Fruit fly (Drosophila melanogaster) whole organism, larva: ENCODE results near the gene CG15203.
"Not testable (repeated sequence)": the region's sequence is repeated elsewhere in the genome, so short reads cannot be mapped to it uniquely, and the experiment has no call there.

Experiments
- noc ChIP-seq: fragments of 200-800 bp; sonication (Bioruptor generic); optimal IDR thresholded peaks from 3 replicates; lab custom pipeline; 2019; ENCODE audit warnings: missing biosample characterization, mild to moderate bottlenecking, missing genetic modification characterization, moderate library complexity

CG15203 gene

dm6 chrX:11066252-11066651 is at the start of gene CG15203:
CG15203 (plus strand) TSS chrX:11066552.
- no peak for TF ChIP-seq noc

dm6 chrX:11039788-11040187 is 26.6 kb upstream of the CG15203 start, which contains the start of gene vex:
vex (minus strand) TSS chrX:11039901.
- no peak for TF ChIP-seq noc

- no peak for TF ChIP-seq noc
Measured at dm6 chrX:11044456-11044855, 21.9 kb upstream of the CG15203 start, which contains the start of gene SmydA-4. SmydA-4 (plus strand) TSS chrX:11044756.

- no peak for TF ChIP-seq noc
Measured at dm6 chrX:11053456-11053855, 12.9 kb upstream of the CG15203 start, which contains the start of gene CG1552. CG1552 (minus strand) TSS chrX:11053556.

dm6 chrX:11059519-11059918 is 6.8 kb upstream of the CG15203 start, which contains the start of gene CG1545:
CG1545 (minus strand) TSS chrX:11059619.
- TF ChIP-seq noc: no peak

dm6 chrX:11063070-11063469 is 3.3 kb upstream of the CG15203 start, which contains the start of gene CG1537:
CG1537 (minus strand) TSS chrX:11063170.
- no peak for TF ChIP-seq noc

- no peak for TF ChIP-seq noc
Measured at dm6 chrX:11081242-11081641, 14.9 kb downstream of the CG15203 start.

- TF ChIP-seq noc: no peak
Measured at dm6 chrX:11081834-11082233, 15.5 kb downstream of the CG15203 start.

dm6 chrX:11083007-11083406 is 16.7 kb downstream of the CG15203 start:
- no peak for TF ChIP-seq noc

dm6 chrX:11086250-11086649 is 19.9 kb downstream of the CG15203 start, which contains the start of gene sev:
sev (minus strand) TSS chrX:11086299.
- no peak for TF ChIP-seq noc

dm6 chrX:11087384-11087783 is 21.0 kb downstream of the CG15203 start:
- no peak for TF ChIP-seq noc

dm6 chrX:11088778-11089340 is 22.5 kb downstream of the CG15203 start, which contains the start of gene Vago:
Vago (plus strand) TSS chrX:11089290.
- peak; percentile 33 for TF ChIP-seq noc

dm6 chrX:11090161-11090560 is 23.8 kb downstream of the CG15203 start, which contains the start of gene CG2076:
CG2076 (plus strand) TSS chrX:11090210.
- TF ChIP-seq noc: no peak

dm6 chrX:11092201-11092600 is 25.8 kb downstream of the CG15203 start, which contains the start of gene CG2061:
CG2061 (plus strand) TSS chrX:11092492.
- TF ChIP-seq noc: no peak

dm6 chrX:11095276-11095675 is 28.9 kb downstream of the CG15203 start:
- TF ChIP-seq noc: no peak

- TF ChIP-seq noc: not testable (repeated sequence)
Measured at dm6 chrX:11095973-11096372, 29.6 kb downstream of the CG15203 start, which contains the start of gene CG42249. CG42249 (plus strand) TSS chrX:11096273.

- peak; percentile 1 for TF ChIP-seq noc
Measured at dm6 chrX:11108148-11108844, 41.9 kb downstream of the CG15203 start, which contains the start of gene Hsp60A. Hsp60A (plus strand) TSS chrX:11108482.
